Fruit fly (Drosophila melanogaster) Kc167 (cell line): ENCODE results near the gene LanB1.

Experiments used
- Myc ChIP-seq: fragments of >200 bp; optimal IDR thresholded peaks from 2 replicates; lab custom pipeline; 2017; ENCODE audit warnings: missing external identifiers
- Sin3A ChIP-seq: fragments of >200 bp; optimal IDR thresholded peaks from 2 replicates; lab custom pipeline; 2018; ENCODE audit warnings: missing external identifiers
- h ChIP-seq: fragments of >200 bp; optimal IDR thresholded peaks from 3 replicates; lab custom pipeline; 2018; ENCODE audit warnings: missing external identifiers
- insv ChIP-seq: fragments of >200 bp; optimal IDR thresholded peaks from 3 replicates; lab custom pipeline; 2018; ENCODE audit warnings: missing external identifiers
- ttk ChIP-seq: sonication (Bioruptor generic); optimal IDR thresholded peaks from 2 replicates; lab custom pipeline; 2017; ENCODE audit warnings: missing external identifiers

- no peak for TF ChIP-seq Myc
- no peak for TF ChIP-seq h (lab: Kevin White, UChicago)
- no peak for TF ChIP-seq Sin3A (lab: Kevin White, UChicago)
- no peak for TF ChIP-seq insv
- no peak for TF ChIP-seq ttk (lab: Kevin White, UChicago)
Observed at dm6 chr2L:7833238-7833637, 22.0 kb downstream of the LanB1 start.
